Worm (Caenorhabditis elegans) whole organism, late embryonic: ENCODE results near the gene famk-1.

Source experiments
- ama-1 ChIP-seq: fragments of 150-350 bp; optimal IDR thresholded peaks from 2 replicates; lab custom pipeline; 2014
- dve-1 ChIP-seq: sonication (generic microtip); optimal IDR thresholded peaks from 2 replicates; lab custom pipeline; 2017; ENCODE audit warnings: antibody characterized with exemption, mild to moderate bottlenecking, missing genetic modification characterization, missing compliant biosample characterization
- elt-4 ChIP-seq: sonication (generic microtip); optimal IDR thresholded peaks from 2 replicates; lab custom pipeline; 2016; ENCODE audit warnings: missing genetic modification characterization, missing compliant biosample characterization

DNA sequence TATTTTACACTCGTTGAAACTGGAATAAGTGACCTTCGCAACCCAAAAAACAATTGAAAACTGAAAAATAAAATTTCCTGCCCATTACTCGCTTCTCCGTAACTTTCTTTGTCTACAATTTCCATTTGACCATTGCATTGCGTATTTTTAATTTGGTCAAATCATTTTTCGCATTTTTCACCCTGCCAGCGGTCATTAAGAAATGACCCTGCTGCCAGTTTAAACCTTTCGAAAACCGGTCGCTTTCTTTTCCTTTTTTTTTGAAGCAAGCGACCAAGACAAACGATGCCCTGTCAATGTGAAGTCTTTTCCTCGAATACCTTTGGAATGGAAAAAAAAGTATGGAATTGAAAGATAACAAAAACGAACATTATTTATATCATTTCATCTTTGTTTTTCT, 52.1 kb downstream of the famk-1 start:
- no peak for TF ChIP-seq elt-4 (tag; lab: Kevin White, UChicago)
- TF ChIP-seq ama-1 (lab: Kevin White, UChicago): no peak
- TF ChIP-seq dve-1 (tag; lab: Kevin White, UChicago): no peak
